Fruit fly (Drosophila melanogaster) whole organism, embryonic: ENCODE results near the gene pygo.

Experiments used
- Antp ChIP-seq: fragments of 200-800 bp; sonication (Bioruptor generic); optimal IDR thresholded peaks from 3 replicates; lab custom pipeline; 2016; ENCODE audit warnings: missing biosample characterization, missing genetic modification characterization
- Asciz ChIP-seq: fragments of 200-800 bp; sonication (Bioruptor generic); optimal IDR thresholded peaks from 2 replicates; lab custom pipeline; 2017; ENCODE audit warnings: missing biosample characterization, mild to moderate bottlenecking, missing genetic modification characterization, missing genetic modification reagents
- Atf6 ChIP-seq: fragments of 200-800 bp; sonication (Bioruptor generic); IDR thresholded peaks from 2 replicates; pipeline ENCODE4 v1.3.6; 2022; ENCODE audit warnings: missing biosample characterization, missing genetic modification characterization
- CG10267 ChIP-seq: fragments of 200-800 bp; sonication (Bioruptor generic); optimal IDR thresholded peaks from 2 replicates; lab custom pipeline; 2018; ENCODE audit warnings: missing biosample characterization, mild to moderate bottlenecking, missing genetic modification characterization, moderate library complexity
- CG10565 ChIP-seq: fragments of 200-800 bp; sonication (Bioruptor generic); optimal IDR thresholded peaks from 3 replicates; lab custom pipeline; 2016; ENCODE audit warnings: missing biosample characterization, mild to moderate bottlenecking, missing genetic modification characterization
- CG10959 ChIP-seq: fragments of 200-800 bp; sonication (Bioruptor generic); IDR thresholded peaks from 2 replicates; pipeline ENCODE4 v1.3.6; 2022; ENCODE audit warnings: missing biosample characterization, missing genetic modification characterization
- CG14667 ChIP-seq: fragments of 200-800 bp; sonication (Bioruptor generic); IDR thresholded peaks from 2 replicates; pipeline ENCODE4 v1.3.6; 2022; ENCODE audit warnings: missing biosample characterization, missing genetic modification characterization
- CG15601 ChIP-seq: fragments of 200-800 bp; sonication (Bioruptor generic); optimal IDR thresholded peaks from 3 replicates; lab custom pipeline; 2019; ENCODE audit warnings: missing biosample characterization, mild to moderate bottlenecking, missing genetic modification characterization, moderate library complexity
- CG1832 ChIP-seq: fragments of 200-800 bp; sonication (Bioruptor generic); optimal IDR thresholded peaks from 2 replicates; lab custom pipeline; 2017; ENCODE audit warnings: missing biosample characterization, mild to moderate bottlenecking, missing genetic modification characterization, inconsistent platforms
- CG2116 ChIP-seq: fragments of 200-800 bp; sonication (Bioruptor generic); optimal IDR thresholded peaks from 3 replicates; lab custom pipeline; 2018; ENCODE audit warnings: missing biosample characterization, mild to moderate bottlenecking, missing genetic modification characterization
- CG3163 ChIP-seq: fragments of 200-800 bp; sonication (Bioruptor generic); optimal IDR thresholded peaks from 3 replicates; lab custom pipeline; 2016; ENCODE audit warnings: missing biosample characterization, missing genetic modification characterization
- CG4617 ChIP-seq: fragments of 200-800 bp; sonication (Bioruptor generic); optimal IDR thresholded peaks from 3 replicates; lab custom pipeline; 2016; ENCODE audit warnings: missing biosample characterization, missing genetic modification characterization, borderline replicate concordance
- CG7786 ChIP-seq: fragments of 200-800 bp; sonication (Bioruptor generic); optimal IDR thresholded peaks from 2 replicates; lab custom pipeline; 2016; ENCODE audit warnings: missing biosample characterization, missing genetic modification characterization
- CG7839 ChIP-seq: fragments of 200-800 bp; sonication (Bioruptor generic); optimal IDR thresholded peaks from 3 replicates; lab custom pipeline; 2018; ENCODE audit warnings: missing biosample characterization, mild to moderate bottlenecking, missing genetic modification characterization, moderate library complexity
- CG9817 ChIP-seq: fragments of 200-800 bp; sonication (Bioruptor generic); optimal IDR thresholded peaks from 2 replicates; lab custom pipeline; 2018; ENCODE audit warnings: missing biosample characterization, mild to moderate bottlenecking, missing genetic modification characterization, moderate library complexity
- CHES-1-like ChIP-seq: fragments of 200-800 bp; sonication (Bioruptor generic); optimal IDR thresholded peaks from 2 replicates; lab custom pipeline; 2016; ENCODE audit warnings: missing biosample characterization, missing genetic modification characterization
- Chrac-16 ChIP-seq: fragments of 200-800 bp; sonication (Bioruptor generic); optimal IDR thresholded peaks from 3 replicates; lab custom pipeline; 2016; ENCODE audit warnings: missing biosample characterization, missing genetic modification characterization
- CrebB ChIP-seq: fragments of 200-800 bp; sonication (Bioruptor generic); optimal IDR thresholded peaks from 3 replicates; lab custom pipeline; 2018; ENCODE audit warnings: missing biosample characterization, mild to moderate bottlenecking, missing genetic modification characterization
- Dad ChIP-seq: fragments of 200-800 bp; sonication (Bioruptor generic); optimal IDR thresholded peaks from 3 replicates; lab custom pipeline; 2016; ENCODE audit warnings: missing biosample characterization, missing genetic modification characterization
- GATAe ChIP-seq: fragments of 200-800 bp; sonication (Bioruptor generic); conservative IDR thresholded peaks from 2 replicates; pipeline ENCODE4 v1.3.6; 2022; ENCODE audit warnings: missing biosample characterization, missing genetic modification characterization
- HLH3B ChIP-seq: fragments of 200-800 bp; sonication (Bioruptor generic); IDR thresholded peaks from 2 replicates; pipeline ENCODE4 v1.3.6; 2022; ENCODE audit warnings: missing biosample characterization, missing genetic modification characterization
- Hr78 ChIP-seq, 2 experiments: fragments of 200-800 bp in 1 of 2; fragments of >200 bp in 1 of 2; sonication (Bioruptor generic) in 1 of 2; optimal IDR thresholded peaks; 2 replicates each; lab custom pipeline; 2017 to 2019; ENCODE audit warnings: missing biosample characterization in 2 of 2, missing genetic modification characterization in 2 of 2, mild to moderate bottlenecking in 1 of 2, moderate library complexity in 1 of 2
- Hsf ChIP-seq: fragments of 200-800 bp; sonication (Bioruptor generic); optimal IDR thresholded peaks from 3 replicates; lab custom pipeline; 2016; ENCODE audit warnings: missing biosample characterization, missing genetic modification characterization
- Lpt ChIP-seq: fragments of >200 bp; optimal IDR thresholded peaks from 2 replicates; lab custom pipeline; 2018; ENCODE audit warnings: missing biosample characterization, missing genetic modification characterization
- Mes4 ChIP-seq: fragments of 200-800 bp; sonication (Bioruptor generic); optimal IDR thresholded peaks from 2 replicates; lab custom pipeline; 2016; ENCODE audit warnings: missing biosample characterization, missing genetic modification characterization
- Mrtf ChIP-seq: fragments of 200-800 bp; sonication (Bioruptor generic); IDR thresholded peaks from 3 replicates; pipeline ENCODE4 v1.3.6; 2022; ENCODE audit warnings: missing biosample characterization, missing genetic modification characterization
- Neu2 ChIP-seq: fragments of 200-800 bp; sonication (Bioruptor generic); optimal IDR thresholded peaks from 3 replicates; lab custom pipeline; 2016; ENCODE audit warnings: missing biosample characterization, missing genetic modification characterization, borderline replicate concordance
- Nf-YC ChIP-seq: fragments of 200-800 bp; optimal IDR thresholded peaks from 3 replicates; lab custom pipeline; 2019; ENCODE audit warnings: missing biosample characterization, mild to moderate bottlenecking, missing genetic modification characterization, moderate library complexity
- Poxn ChIP-seq: fragments of 200-800 bp; sonication (Bioruptor generic); IDR thresholded peaks from 2 replicates; pipeline ENCODE4 v1.3.6; 2022; ENCODE audit warnings: missing biosample characterization, missing genetic modification characterization
- Ravus ChIP-seq: fragments of 200-800 bp; sonication (Bioruptor generic); IDR thresholded peaks from 2 replicates; pipeline ENCODE4 v1.3.6; 2022; ENCODE audit warnings: missing biosample characterization, missing genetic modification characterization
- Sox100B ChIP-seq: fragments of 200-800 bp; sonication (Bioruptor generic); optimal IDR thresholded peaks from 3 replicates; lab custom pipeline; 2018; ENCODE audit warnings: missing biosample characterization, mild to moderate bottlenecking, missing genetic modification characterization
- YL-1 ChIP-seq: fragments of 200-800 bp; sonication (Bioruptor generic); optimal IDR thresholded peaks from 3 replicates; lab custom pipeline; 2017; ENCODE audit warnings: missing biosample characterization, mild to moderate bottlenecking, missing genetic modification characterization
- al ChIP-seq: fragments of 200-800 bp; sonication (Bioruptor generic); IDR thresholded peaks from 2 replicates; pipeline ENCODE4 v1.3.6; 2022; ENCODE audit warnings: missing biosample characterization, missing genetic modification characterization
- aop ChIP-seq: fragments of 200-800 bp; sonication (Bioruptor generic); IDR thresholded peaks from 2 replicates; pipeline ENCODE4 v1.3.6; 2022; ENCODE audit warnings: missing biosample characterization, missing genetic modification characterization
- ap ChIP-seq: fragments of 200-800 bp; sonication (Bioruptor generic); IDR thresholded peaks from 2 replicates; pipeline ENCODE4 v1.3.6; 2022; ENCODE audit warnings: missing biosample characterization, missing genetic modification characterization
- ara ChIP-seq: fragments of 200-800 bp; sonication (Bioruptor generic); IDR thresholded peaks from 2 replicates; pipeline ENCODE4 v1.3.6; 2022; ENCODE audit warnings: missing biosample characterization, missing genetic modification characterization
- ase ChIP-seq: fragments of 200-800 bp; sonication (Bioruptor generic); IDR thresholded peaks from 3 replicates; pipeline ENCODE4 v1.3.6; 2022; ENCODE audit warnings: missing biosample characterization, missing genetic modification characterization
- bowl ChIP-seq: fragments of 200-800 bp; sonication (Bioruptor generic); IDR thresholded peaks from 2 replicates; pipeline ENCODE4 v1.3.6; 2022; ENCODE audit warnings: missing biosample characterization, missing genetic modification characterization
- corto ChIP-seq: fragments of 200-800 bp; sonication (Bioruptor generic); optimal IDR thresholded peaks from 2 replicates; lab custom pipeline; 2016; ENCODE audit warnings: missing biosample characterization, mild to moderate bottlenecking, missing genetic modification characterization, moderate library complexity
- dysf ChIP-seq: fragments of 200-800 bp; sonication (Bioruptor generic); IDR thresholded peaks from 3 replicates; pipeline ENCODE4 v1.3.6; 2022; ENCODE audit warnings: missing biosample characterization, missing genetic modification characterization
- fru ChIP-seq: fragments of >200 bp; optimal IDR thresholded peaks from 2 replicates; lab custom pipeline; 2017
- gt ChIP-seq: fragments of 200-800 bp; sonication (Bioruptor generic); IDR thresholded peaks from 2 replicates; pipeline ENCODE4 v1.3.6; 2022; ENCODE audit warnings: missing biosample characterization, missing genetic modification characterization
- ind ChIP-seq: fragments of 200-800 bp; sonication (Bioruptor generic); optimal IDR thresholded peaks from 3 replicates; lab custom pipeline; 2016; ENCODE audit warnings: missing biosample characterization, missing genetic modification characterization
- kni ChIP-seq: fragments of 200-800 bp; sonication (Bioruptor generic); optimal IDR thresholded peaks from 3 replicates; lab custom pipeline; 2017; ENCODE audit warnings: mild to moderate bottlenecking, missing biosample characterization, missing genetic modification reagents, missing genetic modification characterization
- nmo ChIP-seq: fragments of 200-800 bp; sonication (Bioruptor generic); optimal IDR thresholded peaks from 2 replicates; lab custom pipeline; 2018; ENCODE audit warnings: missing biosample characterization, mild to moderate bottlenecking, missing genetic modification characterization, moderate library complexity
- schlank ChIP-seq: fragments of 200-800 bp; sonication (Bioruptor generic); optimal IDR thresholded peaks from 2 replicates; lab custom pipeline; 2018; ENCODE audit warnings: missing biosample characterization, mild to moderate bottlenecking, missing genetic modification characterization
- sd ChIP-seq: fragments of 200-800 bp; sonication (Bioruptor generic); optimal IDR thresholded peaks from 3 replicates; lab custom pipeline; 2018; ENCODE audit warnings: missing biosample characterization, mild to moderate bottlenecking, missing genetic modification characterization, moderate library complexity
- sqz ChIP-seq: fragments of 200-800 bp; sonication (Bioruptor generic); optimal IDR thresholded peaks from 3 replicates; lab custom pipeline; 2018; ENCODE audit warnings: missing biosample characterization, mild to moderate bottlenecking, missing genetic modification characterization
- tgo ChIP-seq: fragments of 200-800 bp; sonication (Bioruptor generic); IDR thresholded peaks from 3 replicates; pipeline ENCODE4 v1.3.6; 2022; ENCODE audit warnings: missing biosample characterization, missing genetic modification characterization
- tio ChIP-seq: fragments of 200-800 bp; sonication (Bioruptor generic); optimal IDR thresholded peaks from 2 replicates; lab custom pipeline; 2017; ENCODE audit warnings: missing biosample characterization, missing genetic modification characterization, inconsistent platforms
- unpg ChIP-seq: fragments of 200-800 bp; sonication (Bioruptor generic); optimal IDR thresholded peaks from 3 replicates; lab custom pipeline; 2018; ENCODE audit warnings: missing biosample characterization, mild to moderate bottlenecking, missing genetic modification characterization, moderate library complexity
- zen ChIP-seq: fragments of 200-800 bp; sonication (Bioruptor generic); optimal IDR thresholded peaks from 3 replicates; lab custom pipeline; 2018; ENCODE audit warnings: missing biosample characterization, mild to moderate bottlenecking, missing genetic modification characterization, moderate library complexity

pygo gene

dm6 chr3R:31616001-31616400 lies 35.5 kb upstream of the pygo start, which contains the start of the genes Mnat9 and CG1792 (continued):
- TF ChIP-seq CG4617 (GFP tag; lab: Kevin White, UChicago) (peak; percentile 99), CG1832 (GFP tag; lab: Kevin White, UChicago) (no peak), Lpt (GFP tag; lab: Kevin White, UChicago) (no peak), ap (peak; percentile 99), CG3163 (peak; percentile 88), corto (GFP tag; lab: Kevin White, UChicago) (peak; percentile 92), CG10565 (peak; percentile 95), Ravus (peak; percentile 94), fru (no peak), CrebB (peak; percentile 97), Hsf (GFP tag; lab: Kevin White, UChicago) (peak; percentile 99), aop (GFP tag; lab: Robert Waterston, UW) (peak; percentile 98), tio (peak; percentile 99), CHES-1-like (GFP tag; lab: Kevin White, UChicago) (peak; percentile 99), Mes4 (GFP tag; lab: Kevin White, UChicago) (peak; percentile 98), CG10959 (GFP tag; lab: Robert Waterston, UW) (peak; percentile 97), Nf-YC (tag; lab: Kevin White, UChicago) (peak; percentile 84), sd (peak; percentile 92), ind (GFP tag; lab: Kevin White, UChicago) (peak; percentile 99), CG2116 (GFP tag; lab: Kevin White, UChicago) (peak; percentile 90), Poxn (GFP tag; lab: Robert Waterston, UW) (peak; percentile 96), YL-1 (peak; percentile 96), ase (GFP tag; lab: Robert Waterston, UW) (peak; percentile 99), Neu2 (GFP tag; lab: Kevin White, UChicago) (peak; percentile 90), CG9817 (tag; lab: Kevin White, UChicago) (peak; percentile 98), nmo (GFP tag; lab: Kevin White, UChicago) (peak; percentile 99), bowl (GFP tag; lab: Robert Waterston, UW) (peak; percentile 98), Asciz (GFP tag; lab: Kevin White, UChicago) (peak; percentile 97), gt (GFP tag; lab: Robert Waterston, UW) (peak; percentile 96), unpg (GFP tag; lab: Kevin White, UChicago) (peak; percentile 98), HLH3B (GFP tag; lab: Robert Waterston, UW) (peak; percentile 99), sqz (GFP tag; lab: Kevin White, UChicago) (no peak), Atf6 (GFP tag; lab: Robert Waterston, UW) (peak; percentile 99), CG10267 (tag; lab: Kevin White, UChicago) (peak; percentile 93), kni (GFP tag; lab: Kevin White, UChicago) (peak; percentile 73), tgo (peak; percentile 99), ara (GFP tag; lab: Robert Waterston, UW) (peak; percentile 99), al (GFP tag; lab: Robert Waterston, UW) (peak; percentile 99), Chrac-16 (GFP tag; lab: Kevin White, UChicago) (peak; percentile 99), Hr78 (GFP tag; optimal IDR thresholded peaks at IDR 0.05; lab: Kevin White, UChicago) (peak in 1 of 2 experiments; percentile 82), CG7839 (peak; percentile 98), CG7786 (peak; percentile 99), zen (tag; lab: Kevin White, UChicago) (peak; percentile 98), schlank (tag; lab: Kevin White, UChicago) (peak; percentile 97), CG15601 (tag; lab: Kevin White, UChicago) (peak; percentile 95), Antp (GFP tag; lab: Kevin White, UChicago) (peak; percentile 98), dysf (GFP tag; lab: Robert Waterston, UW) (peak; percentile 99), Mrtf (GFP tag; lab: Robert Waterston, UW) (peak; percentile 99), Sox100B (GFP tag; lab: Kevin White, UChicago) (peak; percentile 93), Dad (GFP tag; lab: Kevin White, UChicago) (peak; percentile 98), GATAe (GFP tag; lab: Robert Waterston, UW) (peak; percentile 99), CG14667 (GFP tag; lab: Robert Waterston, UW) (peak; percentile 99)
